Fruit fly (Drosophila melanogaster) whole organism, prepupa: Measurements from ENCODE around the gene CG4074.

ENCODE experiments used
- CG11902 ChIP-seq: fragments of 200-800 bp; sonication (Bioruptor generic); optimal IDR thresholded peaks from 3 replicates; lab custom pipeline; 2016; ENCODE audit warnings: missing biosample characterization, missing genetic modification characterization
- CG16779 ChIP-seq: fragments of 200-800 bp; sonication (Bioruptor generic); optimal IDR thresholded peaks from 3 replicates; lab custom pipeline; 2017; ENCODE audit warnings: missing biosample characterization, mild to moderate bottlenecking, missing genetic modification characterization
- CG6163 ChIP-seq: fragments of 200-800 bp; sonication (Bioruptor generic); IDR thresholded peaks from 3 replicates; pipeline ENCODE4 v1.3.6; 2022; ENCODE audit warnings: missing biosample characterization, missing genetic modification characterization
- CG8319 ChIP-seq: fragments of 200-800 bp; sonication (Bioruptor generic); optimal IDR thresholded peaks from 3 replicates; lab custom pipeline; 2016; ENCODE audit warnings: missing biosample characterization, missing genetic modification characterization
- CG9139 ChIP-seq: fragments of 200-800 bp; sonication (Bioruptor generic); optimal IDR thresholded peaks from 3 replicates; lab custom pipeline; 2017; ENCODE audit warnings: missing biosample characterization, mild to moderate bottlenecking, missing genetic modification characterization
- Ets96B ChIP-seq: fragments of 200-800 bp; optimal IDR thresholded peaks from 2 replicates; lab custom pipeline; 2019; ENCODE audit warnings: missing biosample characterization, mild to moderate bottlenecking, missing genetic modification characterization, moderate library complexity
- Hr38 ChIP-seq: sonication (Bioruptor generic); optimal IDR thresholded peaks from 2 replicates; lab custom pipeline; 2016; ENCODE audit warnings: missing biosample characterization, missing genetic modification characterization
- Hr39 ChIP-seq: fragments of 200-800 bp; sonication (Bioruptor generic); optimal IDR thresholded peaks from 2 replicates; lab custom pipeline; 2016; ENCODE audit warnings: missing biosample characterization, missing genetic modification characterization
- Lpt ChIP-seq: fragments of 200-800 bp; sonication (Bioruptor generic); optimal IDR thresholded peaks from 3 replicates; lab custom pipeline; 2016; ENCODE audit warnings: missing biosample characterization, missing genetic modification characterization
- dsx ChIP-seq: fragments of 200-800 bp; optimal IDR thresholded peaks from 3 replicates; lab custom pipeline; 2019; ENCODE audit warnings: missing biosample characterization, mild to moderate bottlenecking, missing genetic modification characterization, moderate library complexity; ENCODE audit not compliant: poor library complexity, severe bottlenecking
- ss ChIP-seq, 2 experiments: fragments of 200-800 bp; sonication (Bioruptor generic); optimal IDR thresholded peaks; 2 replicates in 1 of 2; 3 replicates in 1 of 2; lab custom pipeline; 2017 to 2018; ENCODE audit warnings: mild to moderate bottlenecking in 2 of 2, missing biosample characterization in 2 of 2, missing genetic modification characterization in 2 of 2, moderate library complexity in 1 of 2
- vri ChIP-seq: fragments of 200-800 bp; sonication (Bioruptor generic); optimal IDR thresholded peaks from 3 replicates; lab custom pipeline; 2016; ENCODE audit warnings: missing biosample characterization, mild to moderate bottlenecking, missing genetic modification characterization

- TF ChIP-seq vri (GFP tag; lab: Kevin White, UChicago) (no peak), ss (GFP tag; optimal IDR thresholded peaks at IDR 0.05; lab: Kevin White, UChicago) (peak in 1 of 2 experiments; percentile 21), CG11902 (GFP tag; lab: Kevin White, UChicago) (no peak), dsx (GFP tag; lab: Kevin White, UChicago) (no peak), Hr38 (GFP tag; lab: Kevin White, UChicago) (no peak), Lpt (GFP tag; lab: Kevin White, UChicago) (no peak), Hr39 (no peak), CG16779 (tag; lab: Kevin White, UChicago) (no peak), CG9139 (GFP tag; lab: Kevin White, UChicago) (no peak), CG8319 (GFP tag; lab: Kevin White, UChicago) (no peak), CG6163 (GFP tag; lab: Robert Waterston, UW) (no peak), Ets96B (tag; lab: Kevin White, UChicago) (no peak)
Observed at dm6 chr3L:20732492-20732891, 36.8 kb downstream of the CG4074 start.
